Worm (Caenorhabditis elegans) whole organism, young adult: ENCODE data around the gene T13C5.6.

ENCODE experiments used
- C17E4.6 ChIP-seq: fragments of 200-800 bp; sonication (Bioruptor generic); IDR thresholded peaks from 2 replicates; pipeline ENCODE4 v1.3.6; 2022; ENCODE audit warnings: missing genetic modification reagents, missing genetic modification characterization, missing compliant biosample characterization
- D2030.7 ChIP-seq: fragments of 200-800 bp; sonication (Bioruptor generic); IDR thresholded peaks from 2 replicates; pipeline ENCODE4 v1.3.6; 2022; ENCODE audit warnings: missing genetic modification reagents, missing genetic modification characterization, missing compliant biosample characterization
- F10E7.11 ChIP-seq: sonication (generic microtip); optimal IDR thresholded peaks from 2 replicates; lab custom pipeline; 2017; ENCODE audit warnings: mild to moderate bottlenecking, missing genetic modification characterization, moderate library complexity, missing compliant biosample characterization
- F33H1.4 ChIP-seq: fragments of 200-800 bp; sonication (Bioruptor generic); IDR thresholded peaks from 2 replicates; pipeline ENCODE4 v1.3.6; 2022; ENCODE audit warnings: missing genetic modification reagents, missing genetic modification characterization, missing compliant biosample characterization
- F57C9.4 ChIP-seq: sonication (generic microtip); optimal IDR thresholded peaks from 2 replicates; lab custom pipeline; 2017; ENCODE audit warnings: mild to moderate bottlenecking, missing genetic modification characterization, missing compliant biosample characterization
- K12H6.12 ChIP-seq: fragments of 200-800 bp; sonication (Bioruptor generic); optimal IDR thresholded peaks from 2 replicates; lab custom pipeline; 2018; ENCODE audit warnings: mild to moderate bottlenecking, missing genetic modification characterization, missing compliant biosample characterization
- T26A5.8 ChIP-seq: sonication (generic microtip); optimal IDR thresholded peaks from 2 replicates; lab custom pipeline; 2016; ENCODE audit warnings: missing genetic modification characterization, missing compliant biosample characterization
- Y53F4B.3 ChIP-seq: fragments of 200-800 bp; sonication (Bioruptor generic); IDR thresholded peaks from 2 replicates; pipeline ENCODE4 v1.3.6; 2022; ENCODE audit warnings: missing genetic modification reagents, missing genetic modification characterization, missing compliant biosample characterization
- Y53G8AR.9 ChIP-seq: fragments of 200-800 bp; sonication (Bioruptor generic); conservative IDR thresholded peaks from 2 replicates; pipeline ENCODE4 v1.3.6; 2022; ENCODE audit warnings: missing genetic modification reagents, missing genetic modification characterization, missing compliant biosample characterization
- Y79H2A.3 ChIP-seq: fragments of 200-800 bp; sonication (Bioruptor generic); conservative IDR thresholded peaks from 2 replicates; pipeline ENCODE4 v1.3.6; 2022; ENCODE audit warnings: missing genetic modification reagents, missing genetic modification characterization, missing compliant biosample characterization
- ZK185.1 ChIP-seq: sonication (generic microtip); optimal IDR thresholded peaks from 2 replicates; lab custom pipeline; 2016; ENCODE audit warnings: mild to moderate bottlenecking, missing genetic modification characterization, missing compliant biosample characterization; ENCODE audit not compliant: poor library complexity, severe bottlenecking
- ama-1 ChIP-seq, 3 experiments: fragments of 150-350 bp in 1 of 3; sonication (generic microtip) in 2 of 3; optimal IDR thresholded peaks; 2 replicates each; lab custom pipeline; 2014 to 2018; ENCODE audit warnings: missing biosample characterization in 2 of 3, missing genetic modification characterization in 2 of 3, missing genetic modification reagents in 2 of 3
- aptf-2 ChIP-seq: fragments of 200-800 bp; sonication (Bioruptor generic); conservative IDR thresholded peaks from 2 replicates; pipeline ENCODE4 v1.3.6; 2022; ENCODE audit warnings: missing genetic modification reagents, missing genetic modification characterization, missing compliant biosample characterization
- attf-3 ChIP-seq: fragments of 200-800 bp; sonication (Bioruptor generic); conservative IDR thresholded peaks from 2 replicates; pipeline ENCODE4 v1.3.6; 2022; ENCODE audit warnings: missing genetic modification reagents, missing genetic modification characterization, missing compliant biosample characterization
- attf-5 ChIP-seq: fragments of 200-800 bp; sonication (Bioruptor generic); optimal IDR thresholded peaks from 2 replicates; lab custom pipeline; 2018; ENCODE audit warnings: mild to moderate bottlenecking, missing genetic modification characterization, missing compliant biosample characterization
- bed-2 ChIP-seq: fragments of 200-800 bp; sonication (Bioruptor generic); IDR thresholded peaks from 2 replicates; pipeline ENCODE4 v1.3.6; 2022; ENCODE audit warnings: missing genetic modification reagents, missing genetic modification characterization, missing compliant biosample characterization
- cebp-1 ChIP-seq, 2 experiments: fragments of 200-800 bp in 1 of 2; sonication (Bioruptor generic) in 1 of 2; sonication (generic microtip) in 1 of 2; IDR thresholded peaks in 1 of 2; optimal IDR thresholded peaks in 1 of 2; 2 replicates each; pipeline versions ENCODE4 v1.3.6 to Lab custom; 2017 to 2022; ENCODE audit warnings: missing compliant biosample characterization in 2 of 2, missing genetic modification characterization in 2 of 2, mild to moderate bottlenecking in 1 of 2, missing genetic modification reagents in 1 of 2, moderate library complexity in 1 of 2
- ceh-40 ChIP-seq: fragments of 200-800 bp; sonication (Bioruptor generic); IDR thresholded peaks from 2 replicates; pipeline ENCODE4 v1.3.6; 2022; ENCODE audit warnings: missing genetic modification characterization, missing compliant biosample characterization
- die-1 ChIP-seq: sonication (generic microtip); optimal IDR thresholded peaks from 2 replicates; lab custom pipeline; 2016; ENCODE audit warnings: missing genotype, mild to moderate bottlenecking, missing genetic modification characterization, missing compliant biosample characterization
- dox-1 ChIP-seq: fragments of 200-800 bp; sonication (Bioruptor generic); IDR thresholded peaks from 2 replicates; pipeline ENCODE4 v1.3.6; 2022; ENCODE audit warnings: missing genetic modification reagents, missing genetic modification characterization, missing compliant biosample characterization
- efl-1 ChIP-seq: fragments of 150-350 bp; optimal IDR thresholded peaks from 2 replicates; lab custom pipeline; 2014; ENCODE audit warnings: missing biosample characterization, missing genetic modification reagents, missing genetic modification characterization
- egl-44 ChIP-seq: fragments of 200-800 bp; sonication (Bioruptor generic); IDR thresholded peaks from 2 replicates; pipeline ENCODE4 v1.3.6; 2022; ENCODE audit warnings: missing genetic modification reagents, missing genetic modification characterization, missing compliant biosample characterization
- ets-4 ChIP-seq: fragments of 200-800 bp; sonication (Bioruptor generic); optimal IDR thresholded peaks from 2 replicates; lab custom pipeline; 2018; ENCODE audit warnings: mild to moderate bottlenecking, missing genetic modification characterization, missing compliant biosample characterization
- fkh-3 ChIP-seq: sonication (generic microtip); optimal IDR thresholded peaks from 2 replicates; lab custom pipeline; 2016; ENCODE audit warnings: mild to moderate bottlenecking, missing genetic modification characterization, missing compliant biosample characterization
- hlh-12 ChIP-seq: sonication (generic microtip); optimal IDR thresholded peaks from 2 replicates; lab custom pipeline; 2016; ENCODE audit warnings: missing genetic modification characterization, missing compliant biosample characterization
- hlh-26 ChIP-seq: fragments of 200-800 bp; sonication (Bioruptor generic); conservative IDR thresholded peaks from 2 replicates; pipeline ENCODE4 v1.3.6; 2022; ENCODE audit warnings: missing genetic modification reagents, missing genetic modification characterization, missing compliant biosample characterization
- hmg-20 ChIP-seq: fragments of 200-800 bp; sonication (Bioruptor generic); IDR thresholded peaks from 2 replicates; pipeline ENCODE4 v1.3.6; 2022; ENCODE audit warnings: missing genetic modification reagents, missing genetic modification characterization, missing compliant biosample characterization
- hrde-1 ChIP-seq: sonication (generic microtip); optimal IDR thresholded peaks from 2 replicates; lab custom pipeline; 2016; ENCODE audit warnings: missing genetic modification characterization, mild to moderate bottlenecking, missing compliant biosample characterization, moderate library complexity, missing genotype, missing genetic modification reagents, borderline replicate concordance
- lin-40 ChIP-seq: sonication (generic microtip); optimal IDR thresholded peaks from 2 replicates; lab custom pipeline; 2016; ENCODE audit warnings: missing genetic modification characterization, mild to moderate bottlenecking, missing compliant biosample characterization, missing genotype, missing genetic modification reagents
- lsl-1 ChIP-seq: fragments of 200-800 bp; sonication (Bioruptor generic); optimal IDR thresholded peaks from 2 replicates; lab custom pipeline; 2018; ENCODE audit warnings: mild to moderate bottlenecking, missing genetic modification characterization, moderate library complexity, missing compliant biosample characterization
- madf-10 ChIP-seq: sonication (generic microtip); optimal IDR thresholded peaks from 2 replicates; lab custom pipeline; 2016; ENCODE audit warnings: mild to moderate bottlenecking, missing genetic modification characterization, missing compliant biosample characterization
- madf-3 ChIP-seq: fragments of 200-800 bp; sonication (Bioruptor generic); IDR thresholded peaks from 2 replicates; pipeline ENCODE4 v1.3.6; 2022; ENCODE audit warnings: missing genetic modification reagents, missing genetic modification characterization, missing compliant biosample characterization
- nfyb-1 ChIP-seq: fragments of 200-800 bp; sonication (Bioruptor generic); IDR thresholded peaks from 2 replicates; pipeline ENCODE4 v1.3.6; 2022; ENCODE audit warnings: missing genetic modification reagents, missing genetic modification characterization, missing compliant biosample characterization
- nhr-120 ChIP-seq: fragments of 200-800 bp; sonication (Bioruptor generic); IDR thresholded peaks from 2 replicates; pipeline ENCODE4 v1.3.6; 2022; ENCODE audit warnings: missing genetic modification characterization, missing compliant biosample characterization
- nhr-179 ChIP-seq: sonication (generic microtip); optimal IDR thresholded peaks from 2 replicates; lab custom pipeline; 2016; ENCODE audit warnings: mild to moderate bottlenecking, missing genetic modification characterization, missing compliant biosample characterization
- nhr-27 ChIP-seq: fragments of 200-800 bp; sonication (Bioruptor generic); optimal IDR thresholded peaks from 2 replicates; lab custom pipeline; 2018; ENCODE audit warnings: mild to moderate bottlenecking, missing genetic modification characterization, moderate library complexity, missing compliant biosample characterization
- nhr-80 ChIP-seq: sonication (generic microtip); optimal IDR thresholded peaks from 2 replicates; lab custom pipeline; 2016; ENCODE audit warnings: missing genetic modification characterization, missing compliant biosample characterization
- pha-4 ChIP-seq: fragments of 150-350 bp; sonication (generic microtip); optimal IDR thresholded peaks from 2 replicates; lab custom pipeline; 2014; ENCODE audit warnings: missing biosample characterization, missing genetic modification reagents, missing genetic modification characterization
- repo-1 ChIP-seq: sonication (generic microtip); optimal IDR thresholded peaks from 2 replicates; lab custom pipeline; 2017; ENCODE audit warnings: mild to moderate bottlenecking, missing genetic modification characterization, missing compliant biosample characterization
- sdz-38 ChIP-seq: sonication (generic microtip); optimal IDR thresholded peaks from 2 replicates; lab custom pipeline; 2016; ENCODE audit warnings: missing genotype, missing genetic modification characterization, missing compliant biosample characterization
- snpc-1.1 ChIP-seq: sonication (generic microtip); optimal IDR thresholded peaks from 2 replicates; lab custom pipeline; 2017; ENCODE audit warnings: missing genetic modification characterization, mild to moderate bottlenecking, missing compliant biosample characterization, antibody characterized with exemption, moderate library complexity, missing genotype, missing genetic modification reagents; ENCODE audit not compliant: insufficient read depth
- snpc-3.4 ChIP-seq: sonication (generic microtip); optimal IDR thresholded peaks from 2 replicates; lab custom pipeline; 2017; ENCODE audit warnings: missing genetic modification characterization, mild to moderate bottlenecking, missing compliant biosample characterization, antibody characterized with exemption, moderate library complexity, missing genotype, missing genetic modification reagents
- somi-1 ChIP-seq: fragments of 200-800 bp; sonication (Bioruptor generic); optimal IDR thresholded peaks from 2 replicates; lab custom pipeline; 2018; ENCODE audit warnings: mild to moderate bottlenecking, missing genetic modification characterization, missing compliant biosample characterization
- sptf-2 ChIP-seq: fragments of 200-800 bp; sonication (Bioruptor generic); optimal IDR thresholded peaks from 2 replicates; lab custom pipeline; 2018; ENCODE audit warnings: mild to moderate bottlenecking, missing genetic modification characterization, missing compliant biosample characterization
- tbp1 ChIP-seq: fragments of 200-800 bp; sonication (Bioruptor generic); optimal IDR thresholded peaks from 2 replicates; lab custom pipeline; 2018; ENCODE audit warnings: mild to moderate bottlenecking, missing genetic modification characterization, missing compliant biosample characterization
- zfh-2 ChIP-seq: fragments of 200-800 bp; sonication (Bioruptor generic); conservative IDR thresholded peaks from 2 replicates; pipeline ENCODE4 v1.3.6; 2022; ENCODE audit warnings: missing genetic modification reagents, missing genetic modification characterization, missing compliant biosample characterization
- zim-3 ChIP-seq: sonication (generic microtip); optimal IDR thresholded peaks from 2 replicates; lab custom pipeline; 2017; ENCODE audit warnings: mild to moderate bottlenecking, missing genetic modification characterization, moderate library complexity, missing compliant biosample characterization
- ztf-22 ChIP-seq: fragments of 200-800 bp; sonication (Bioruptor generic); optimal IDR thresholded peaks from 2 replicates; lab custom pipeline; 2018; ENCODE audit warnings: mild to moderate bottlenecking, missing genetic modification characterization, moderate library complexity, missing compliant biosample characterization
- ztf-28 ChIP-seq: fragments of 200-800 bp; sonication (Bioruptor generic); IDR thresholded peaks from 2 replicates; pipeline ENCODE4 v1.3.6; 2022; ENCODE audit warnings: missing genetic modification reagents, missing genetic modification characterization, missing compliant biosample characterization
- ztf-6 ChIP-seq: fragments of 200-800 bp; sonication (Bioruptor generic); IDR thresholded peaks from 2 replicates; pipeline ENCODE4 v1.3.6; 2022; ENCODE audit warnings: missing genetic modification reagents, missing genetic modification characterization, missing compliant biosample characterization

T13C5.6 gene

ce11 chrX:6256430-6256829 lies 48.9 kb upstream of the T13C5.6 start:
- TF ChIP-seq madf-3 (GFP tag; lab: Robert Waterston, UW) = 0 out of 2 replicates have a peak, but pooled peaks have one; percentile 15
- TF ChIP-seq zim-3 (tag; lab: Kevin White, UChicago) = no peak
- TF ChIP-seq K12H6.12 (tag; lab: Kevin White, UChicago) = no peak
- TF ChIP-seq ZK185.1 (tag; lab: Kevin White, UChicago) = no peak
- TF ChIP-seq ama-1 (optimal IDR thresholded peaks at IDR 0.05; lab: Kevin White, UChicago) = peak; percentile 65
- no peak for TF ChIP-seq ama-1 (GFP tag; optimal IDR thresholded peaks at IDR 0.05; lab: Kevin White, UChicago)
- no peak for TF ChIP-seq cebp-1 (GFP tag; IDR thresholded peaks at IDR 0.05; lab: Robert Waterston, UW)
- peak; percentile 25 for TF ChIP-seq cebp-1 (tag; optimal IDR thresholded peaks at IDR 0.05; lab: Kevin White, UChicago)
- TF ChIP-seq snpc-1.1 (tag; lab: Kevin White, UChicago) = no peak
- TF ChIP-seq F10E7.11 (tag; lab: Kevin White, UChicago) = no peak
- TF ChIP-seq hlh-26 = no peak
- TF ChIP-seq hmg-20 (GFP tag; lab: Robert Waterston, UW) = no peak
- TF ChIP-seq ets-4 (GFP tag; lab: Kevin White, UChicago) = no peak
- TF ChIP-seq repo-1 = no peak
- no peak for TF ChIP-seq snpc-3.4 (tag; lab: Kevin White, UChicago)
- 0 out of 2 replicates have a peak, but pooled peaks have one; percentile 8 for TF ChIP-seq egl-44
- no peak for TF ChIP-seq ceh-40 (GFP tag; lab: Robert Waterston, UW)
- TF ChIP-seq D2030.7 (GFP tag; lab: Robert Waterston, UW) = no peak
- no peak for TF ChIP-seq attf-3 (GFP tag; lab: Robert Waterston, UW)
- TF ChIP-seq madf-10 = no peak
- TF ChIP-seq bed-2 = no peak
- no peak for TF ChIP-seq zfh-2
- TF ChIP-seq somi-1 (GFP tag; lab: Kevin White, UChicago) = no peak
- TF ChIP-seq ztf-28 (GFP tag; lab: Robert Waterston, UW) = no peak
- TF ChIP-seq nfyb-1 = peak; percentile 52
- TF ChIP-seq ztf-6 (GFP tag; lab: Robert Waterston, UW) = no peak
- no peak for TF ChIP-seq hlh-12
- TF ChIP-seq F57C9.4 = no peak
- TF ChIP-seq dox-1 (GFP tag; lab: Robert Waterston, UW) = 0 out of 2 replicates have a peak, but pooled peaks have one; percentile 4
- no peak for TF ChIP-seq T26A5.8
- no peak for TF ChIP-seq tbp1
- no peak for TF ChIP-seq pha-4 (tag; lab: Kevin White, UChicago)
- TF ChIP-seq sdz-38 (tag; lab: Kevin White, UChicago) = no peak
- no peak for TF ChIP-seq F33H1.4 (GFP tag; lab: Robert Waterston, UW)
- no peak for TF ChIP-seq fkh-3
- no peak for TF ChIP-seq nhr-27 (tag; lab: Kevin White, UChicago)
- TF ChIP-seq nhr-80 (tag; lab: Kevin White, UChicago) = peak; percentile 50
- no peak for TF ChIP-seq nhr-120 (GFP tag; lab: Robert Waterston, UW)
- TF ChIP-seq Y53G8AR.9 (GFP tag; lab: Robert Waterston, UW) = no peak
- no peak for TF ChIP-seq die-1 (tag; lab: Kevin White, UChicago)

- TF ChIP-seq attf-5 = peak; percentile 34
- TF ChIP-seq Y79H2A.3 (GFP tag; lab: Robert Waterston, UW) = no peak
- TF ChIP-seq efl-1 (GFP tag; lab: Kevin White, UChicago) = no peak
- TF ChIP-seq Y53F4B.3 (GFP tag; lab: Robert Waterston, UW) = no peak
- no peak for TF ChIP-seq die-1 (tag; lab: Kevin White, UChicago)
- TF ChIP-seq nhr-179 = no peak
- TF ChIP-seq C17E4.6 (GFP tag; lab: Robert Waterston, UW) = no peak
- no peak for TF ChIP-seq snpc-1.1 (tag; lab: Kevin White, UChicago)
- TF ChIP-seq lin-40 (tag; lab: Kevin White, UChicago) = peak; percentile 74
- TF ChIP-seq sptf-2 (GFP tag; lab: Kevin White, UChicago) = no peak
- peak; percentile 81 for TF ChIP-seq ztf-22 (GFP tag; lab: Kevin White, UChicago)
- no peak for TF ChIP-seq lsl-1 (GFP tag; lab: Kevin White, UChicago)
- no peak for TF ChIP-seq hrde-1
- TF ChIP-seq aptf-2 (GFP tag; lab: Robert Waterston, UW) = no peak
Observed at ce11 chrX:6255561-6255960, 48.1 kb upstream of the T13C5.6 start.
